Worm (Caenorhabditis elegans): ENCODE data around the gene F55B11.5.

ce11 chrIV:14444077-14444476 lies 16.6 kb downstream of the F55B11.5 start, which contains the start of gene tra-3:
- TF ChIP-seq dao-5 (tag; optimal IDR thresholded peaks at IDR 0.05), result no peak
- TF ChIP-seq W03F9.2 (tag; optimal IDR thresholded peaks at IDR 0.05), result no peak
- no peak for TF ChIP-seq him-1 (tag; optimal IDR thresholded peaks at IDR 0.05)
